Worm (Caenorhabditis elegans) whole organism, early embryonic: Measurements from ENCODE around the gene T09F3.2.

Experiments
- hmg-4 ChIP-seq: fragments of 200-800 bp; sonication (Bioruptor generic); optimal IDR thresholded peaks from 2 replicates; lab custom pipeline; 2018; ENCODE audit warnings: mild to moderate bottlenecking, missing genetic modification characterization, missing compliant biosample characterization
- scrt-1 ChIP-seq: fragments of 200-800 bp; sonication (Bioruptor generic); IDR thresholded peaks from 2 replicates; pipeline ENCODE4 v1.3.6; 2022; ENCODE audit warnings: missing genetic modification characterization, missing compliant biosample characterization

DNA sequence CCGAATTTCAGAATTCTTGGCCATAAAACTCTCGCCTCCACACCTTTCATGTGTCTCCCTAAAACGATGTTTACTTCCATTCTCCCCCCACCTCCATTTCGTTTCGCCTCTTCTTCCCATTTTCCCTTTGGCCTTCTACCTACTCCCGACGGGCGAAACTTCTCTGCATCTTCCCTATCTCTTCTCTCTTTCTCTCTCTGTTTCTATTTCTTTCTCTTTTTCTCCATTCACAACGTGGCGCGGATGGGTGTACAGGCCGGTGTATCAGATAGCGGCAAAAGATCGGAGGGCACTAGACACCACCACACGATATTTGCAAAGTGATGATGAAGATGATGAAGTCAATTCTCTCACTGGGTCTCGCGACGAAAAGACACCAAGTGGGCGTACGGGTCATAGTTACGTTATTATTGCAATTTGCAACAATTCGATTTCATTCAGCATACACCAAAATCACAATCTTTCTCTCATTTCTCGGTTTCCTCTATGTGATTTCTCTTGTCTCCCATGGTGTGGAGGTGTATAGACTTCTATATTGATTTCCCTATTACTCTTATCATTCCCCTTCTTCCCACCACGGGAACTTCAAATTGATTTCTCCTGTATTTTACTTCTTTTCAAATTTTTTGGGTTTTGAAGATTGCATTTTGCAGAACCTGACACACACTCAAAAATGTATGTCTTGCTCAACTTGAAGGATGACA, 6.1 kb upstream of the T09F3.2 start, which contains the start of gene ztf-27:
- TF ChIP-seq hmg-4 (peak; percentile 33), scrt-1 (GFP tag; lab: Robert Waterston, UW) (no peak)
